Worm (Caenorhabditis elegans): ENCODE results near the gene sups-1.

The sups-1 gene

ce11 chrX:6003853-6004252, at the start of gene sups-1:
Gene sups-1, plus strand, starts transcription at chrX:6004153.
- TF ChIP-seq madf-3 (GFP tag; IDR thresholded peaks at IDR 0.05) (no peak), lsy-27 (tag; optimal IDR thresholded peaks at IDR 0.05; ENCODE audit: borderline replicate concordance, insufficient read depth) (no peak), pha-4 (tag; optimal IDR thresholded peaks at IDR 0.05) (no peak), F55B11.4 (tag; optimal IDR thresholded peaks at IDR 0.05; ENCODE audit: borderline replicate concordance, insufficient read depth) (no peak), B0035.1 (tag; optimal IDR thresholded peaks at IDR 0.05) (no peak), him-1 (tag; optimal IDR thresholded peaks at IDR 0.05) (no peak), Y67H2A.10 (GFP tag; conservative IDR thresholded peaks at IDR 0.05) (no peak), zfh-2 (GFP tag; conservative IDR thresholded peaks at IDR 0.05) (no peak)

ce11 chrX:5956130-5956529, 47.8 kb upstream of the sups-1 start:
- TF ChIP-seq ccch-3 (GFP tag; optimal IDR thresholded peaks at IDR 0.05) (no peak), F33H1.4 (GFP tag; IDR thresholded peaks at IDR 0.05) (no peak), ceh-100 (GFP tag; IDR thresholded peaks at IDR 0.05) (no peak), tlf-1 (GFP tag; optimal IDR thresholded peaks at IDR 0.05) (no peak), lsl-1 (GFP tag; optimal IDR thresholded peaks at IDR 0.05) (no peak), hrde-1 (tag; optimal IDR thresholded peaks at IDR 0.05; ENCODE audit: borderline replicate concordance) (no peak), lin-54 (GFP tag; optimal IDR thresholded peaks at IDR 0.05) (no peak), gei-17 (GFP tag; optimal IDR thresholded peaks at IDR 0.05) (no peak), sdz-38 (tag; optimal IDR thresholded peaks at IDR 0.05) (no peak), hmg-1.2 (GFP tag; IDR thresholded peaks at IDR 0.05) (no peak), lin-26 (GFP tag; IDR thresholded peaks at IDR 0.05) (no peak), madf-3 (GFP tag; IDR thresholded peaks at IDR 0.05) (no peak), nfyb-1 (GFP tag; IDR thresholded peaks at IDR 0.05) (no peak), madf-10 (tag; optimal IDR thresholded peaks at IDR 0.05) (no peak), sea-2 (GFP tag; IDR thresholded peaks at IDR 0.05) (no peak), ceh-40 (GFP tag; IDR thresholded peaks at IDR 0.05) (no peak), attf-3 (GFP tag; conservative IDR thresholded peaks at IDR 0.05) (no peak), C17E4.6 (GFP tag; IDR thresholded peaks at IDR 0.05) (no peak), K12H6.12 (tag; optimal IDR thresholded peaks at IDR 0.05) (no peak)

ce11 chrX:5958815-5959214, 45.1 kb upstream of the sups-1 start, which contains the start of gene R07E4.1:
Gene R07E4.1, plus strand, starts transcription at chrX:5959115.
- no peak for TF ChIP-seq attf-6 (GFP tag; IDR thresholded peaks at IDR 0.05)
- TF ChIP-seq mes-4 (tag; optimal IDR thresholded peaks at IDR 0.05) = no peak
- no peak for TF ChIP-seq fkh-3 (tag; optimal IDR thresholded peaks at IDR 0.05)
- no peak for TF ChIP-seq F22D6.2 (tag; optimal IDR thresholded peaks at IDR 0.05)
- no peak for TF ChIP-seq xnd-1 (tag; optimal IDR thresholded peaks at IDR 0.05)
- TF ChIP-seq rpc-1 (optimal IDR thresholded peaks at IDR 0.05) = no peak
- TF ChIP-seq rpc-1 (tag; optimal IDR thresholded peaks at IDR 0.05) = no peak
- no peak for TF ChIP-seq nhr-120 (GFP tag; IDR thresholded peaks at IDR 0.05)
- no peak for TF ChIP-seq madf-8 (GFP tag; conservative IDR thresholded peaks at IDR 0.05)
- no peak for TF ChIP-seq ceh-40 (GFP tag; IDR thresholded peaks at IDR 0.05)
- TF ChIP-seq unc-130 (GFP tag; optimal IDR thresholded peaks at IDR 0.05) = no peak
- TF ChIP-seq unc-62 (GFP tag; optimal IDR thresholded peaks at IDR 0.05) = no peak
- no peak for TF ChIP-seq dox-1 (GFP tag; IDR thresholded peaks at IDR 0.05)
- no peak for TF ChIP-seq attf-3 (GFP tag; conservative IDR thresholded peaks at IDR 0.05)
- TF ChIP-seq madf-10 (tag; optimal IDR thresholded peaks at IDR 0.05) = no peak
- TF ChIP-seq efl-1 (GFP tag; optimal IDR thresholded peaks at IDR 0.05) = no peak
- no peak for TF ChIP-seq lin-40 (tag; optimal IDR thresholded peaks at IDR 0.05)
